Worm (Caenorhabditis elegans): ENCODE measurements around the gene glct-6.

glct-6 gene

DNA sequence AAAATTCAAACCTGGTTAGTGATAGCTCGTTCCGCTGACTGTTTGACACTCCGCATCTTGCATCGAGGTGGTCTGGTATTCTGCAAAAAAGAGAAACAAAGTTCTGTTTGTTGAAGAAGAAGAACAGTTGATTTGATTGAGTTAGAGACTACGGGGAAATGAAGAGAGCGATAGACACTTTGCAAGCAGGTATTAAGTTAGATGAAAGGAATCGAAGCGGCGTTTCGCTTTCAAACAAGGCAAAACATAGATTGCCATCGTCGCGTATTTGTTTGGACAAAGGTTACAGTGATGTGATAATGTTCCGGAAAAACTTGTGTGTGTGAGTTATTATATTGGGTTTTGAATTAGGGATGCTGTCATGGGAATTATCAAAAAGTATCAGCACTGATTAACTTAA lies 33.2 kb downstream of the glct-6 start:
- TF ChIP-seq dao-5 (tag; optimal IDR thresholded peaks at IDR 0.05) = no peak
- TF ChIP-seq W03F9.2 (tag; optimal IDR thresholded peaks at IDR 0.05) = no peak
- no peak for TF ChIP-seq him-1 (tag; optimal IDR thresholded peaks at IDR 0.05)

DNA sequence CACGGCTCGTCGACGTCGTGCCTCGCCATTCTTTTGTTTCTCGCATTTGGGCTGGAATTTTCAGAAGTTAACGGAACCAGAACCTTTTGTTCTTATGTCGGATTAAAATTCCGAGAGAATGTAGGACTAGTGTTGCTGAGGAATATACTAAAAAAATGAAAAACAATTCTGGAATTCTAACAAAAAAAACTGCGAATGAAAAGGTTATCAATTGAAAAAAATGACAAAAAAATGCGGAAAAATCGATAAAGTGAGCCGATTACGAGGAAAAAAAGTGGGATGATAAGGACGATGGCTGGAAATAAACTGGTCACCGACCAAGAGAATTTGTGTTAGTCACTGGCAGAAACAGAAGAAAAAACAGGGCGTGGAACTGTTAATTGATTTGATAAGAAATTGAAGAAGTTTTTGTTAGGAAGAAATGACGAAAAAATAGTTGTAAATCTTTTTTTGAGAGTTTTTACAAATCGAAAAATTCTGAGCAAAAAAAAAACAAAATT lies 35.3 kb downstream of the glct-6 start, which contains the start of gene bris-1:
TSS of gene bris-1 (minus strand) at position 51 of the 500 bp plus-strand sequence.
- no peak for TF ChIP-seq W03F9.2 (tag; optimal IDR thresholded peaks at IDR 0.05)
- TF ChIP-seq him-1 (tag; optimal IDR thresholded peaks at IDR 0.05) = no peak
- no peak for TF ChIP-seq dao-5 (tag; optimal IDR thresholded peaks at IDR 0.05)

ce11 chrIV:3820133-3820532 lies 36.1 kb downstream of the glct-6 start:
- TF ChIP-seq W03F9.2 (tag; optimal IDR thresholded peaks at IDR 0.05) = no peak
- no peak for TF ChIP-seq dao-5 (tag; optimal IDR thresholded peaks at IDR 0.05)
- no peak for TF ChIP-seq him-1 (tag; optimal IDR thresholded peaks at IDR 0.05)

ce11 chrIV:3821554-3821953 lies 37.5 kb downstream of the glct-6 start:
- TF ChIP-seq him-1 (tag; optimal IDR thresholded peaks at IDR 0.05) = no peak
- no peak for TF ChIP-seq dao-5 (tag; optimal IDR thresholded peaks at IDR 0.05)
- TF ChIP-seq W03F9.2 (tag; optimal IDR thresholded peaks at IDR 0.05) = no peak

DNA sequence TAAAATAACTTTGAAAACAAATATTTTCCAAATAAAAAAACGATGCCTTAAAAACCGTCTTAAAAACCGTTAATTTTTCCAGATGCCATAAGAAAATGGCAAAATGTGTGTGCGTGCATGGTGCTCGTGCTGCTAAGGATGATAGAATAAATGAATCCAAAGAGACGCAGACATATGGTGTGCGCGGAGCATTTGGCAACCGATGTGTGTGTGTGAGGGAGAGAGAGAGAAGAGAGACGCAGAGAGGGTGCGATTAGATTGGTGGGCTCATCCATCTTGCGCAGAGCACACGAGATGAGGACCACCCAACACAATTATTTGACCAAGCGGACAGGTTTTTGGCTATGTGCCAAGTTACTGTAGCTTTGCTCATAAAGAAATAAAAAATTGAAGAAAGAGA lies 40.7 kb downstream of the glct-6 start:
- TF ChIP-seq him-1 (tag; optimal IDR thresholded peaks at IDR 0.05) (no peak), W03F9.2 (tag; optimal IDR thresholded peaks at IDR 0.05) (no peak), dao-5 (tag; optimal IDR thresholded peaks at IDR 0.05) (no peak)

DNA sequence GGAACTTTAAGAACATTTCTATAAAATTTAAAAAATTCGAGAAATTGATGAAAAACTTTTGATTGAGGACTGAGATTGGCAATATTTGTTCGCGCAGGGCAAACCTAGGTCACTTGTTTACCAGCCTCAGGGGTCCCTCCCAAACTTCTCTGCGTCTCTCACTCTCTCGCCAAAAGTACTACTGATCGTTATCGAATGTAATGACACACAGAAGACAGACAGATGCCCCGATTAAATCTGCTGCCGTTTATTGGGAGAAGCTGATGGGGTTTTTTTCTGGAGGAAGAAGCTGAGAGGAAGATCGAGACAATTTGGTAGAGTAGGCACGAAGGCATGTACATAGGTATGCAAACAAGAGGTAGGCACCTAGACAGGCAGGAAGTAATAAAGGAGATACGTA lies 41.4 kb downstream of the glct-6 start:
- TF ChIP-seq him-1 (tag; optimal IDR thresholded peaks at IDR 0.05) (no peak), dao-5 (tag; optimal IDR thresholded peaks at IDR 0.05) (no peak), W03F9.2 (tag; optimal IDR thresholded peaks at IDR 0.05) (no peak)

ce11 chrIV:3826590-3827128 lies 42.6 kb downstream of the glct-6 start, which contains the start of gene F28F9.3:
Gene F28F9.3 (plus strand): TSS chrIV:3826890.
- TF ChIP-seq dao-5 (tag; optimal IDR thresholded peaks at IDR 0.05) (no peak), him-1 (tag; optimal IDR thresholded peaks at IDR 0.05) (no peak), W03F9.2 (tag; optimal IDR thresholded peaks at IDR 0.05) (no peak)

DNA sequence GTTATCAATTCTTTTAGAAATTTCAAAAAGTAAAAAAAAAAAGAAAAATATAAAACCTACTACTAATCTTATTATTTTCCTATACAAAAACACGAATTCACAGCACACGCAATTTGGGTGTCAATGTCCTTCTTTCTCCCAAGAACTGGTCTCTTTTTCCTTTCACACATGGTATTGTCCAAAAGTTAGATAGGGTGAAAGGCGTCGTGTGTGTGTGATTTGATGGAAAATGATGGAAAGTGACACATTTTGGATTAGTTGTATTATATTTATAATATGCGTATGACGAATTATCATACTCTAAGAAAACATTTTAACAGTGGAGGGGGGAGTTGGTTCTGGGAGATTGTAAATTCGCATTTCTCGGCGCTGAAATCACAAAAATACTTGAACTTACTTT lies 43.7 kb downstream of the glct-6 start:
- TF ChIP-seq dao-5 (tag; optimal IDR thresholded peaks at IDR 0.05) (no peak), him-1 (tag; optimal IDR thresholded peaks at IDR 0.05) (no peak), W03F9.2 (tag; optimal IDR thresholded peaks at IDR 0.05) (no peak)

- TF ChIP-seq W03F9.2 (tag; optimal IDR thresholded peaks at IDR 0.05) = no peak
- TF ChIP-seq him-1 (tag; optimal IDR thresholded peaks at IDR 0.05) = no peak
- TF ChIP-seq dao-5 (tag; optimal IDR thresholded peaks at IDR 0.05) = no peak
These were observed 48.0 kb downstream of the glct-6 start for ce11 chrIV:3832040-3832439.

- no peak for TF ChIP-seq dao-5 (tag; optimal IDR thresholded peaks at IDR 0.05)
- no peak for TF ChIP-seq W03F9.2 (tag; optimal IDR thresholded peaks at IDR 0.05)
- TF ChIP-seq him-1 (tag; optimal IDR thresholded peaks at IDR 0.05) = no peak
These were observed 49.8 kb downstream of the glct-6 start for ce11 chrIV:3833778-3834177.

ce11 chrIV:3835065-3835464 lies 51.1 kb downstream of the glct-6 start, which contains the start of gene cal-3:
Gene cal-3 (minus strand): TSS chrIV:3835165.
- TF ChIP-seq dao-5 (tag; optimal IDR thresholded peaks at IDR 0.05) (no peak), him-1 (tag; optimal IDR thresholded peaks at IDR 0.05) (no peak), W03F9.2 (tag; optimal IDR thresholded peaks at IDR 0.05) (no peak)

DNA sequence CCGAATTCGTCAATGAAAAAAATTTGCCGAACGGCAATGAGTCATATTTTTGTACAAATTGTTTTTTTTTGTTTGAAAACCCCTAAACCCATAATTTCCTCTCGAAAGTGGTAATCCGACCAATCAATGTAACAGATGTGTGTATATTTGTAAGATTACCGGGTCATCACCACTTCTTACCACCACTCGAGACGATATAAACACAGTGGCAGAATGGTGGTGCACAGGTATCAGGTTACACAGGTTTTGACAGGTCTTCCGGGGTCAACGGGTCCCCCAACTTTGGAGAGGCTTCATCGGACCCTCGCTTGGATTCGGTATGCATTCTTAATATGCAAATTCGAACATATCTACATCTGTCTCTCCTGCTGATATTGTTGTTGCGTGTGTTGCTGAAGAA lies 54.7 kb downstream of the glct-6 start:
- no peak for TF ChIP-seq dao-5 (tag; optimal IDR thresholded peaks at IDR 0.05)
- no peak for TF ChIP-seq W03F9.2 (tag; optimal IDR thresholded peaks at IDR 0.05)
- no peak for TF ChIP-seq him-1 (tag; optimal IDR thresholded peaks at IDR 0.05)

ce11 chrIV:3839420-3839819 lies 55.4 kb downstream of the glct-6 start, which contains the start of gene F28F9.2:
Gene F28F9.2 (plus strand): TSS chrIV:3839720.
- TF ChIP-seq him-1 (tag; optimal IDR thresholded peaks at IDR 0.05) (no peak), W03F9.2 (tag; optimal IDR thresholded peaks at IDR 0.05) (no peak), dao-5 (tag; optimal IDR thresholded peaks at IDR 0.05) (no peak)

DNA sequence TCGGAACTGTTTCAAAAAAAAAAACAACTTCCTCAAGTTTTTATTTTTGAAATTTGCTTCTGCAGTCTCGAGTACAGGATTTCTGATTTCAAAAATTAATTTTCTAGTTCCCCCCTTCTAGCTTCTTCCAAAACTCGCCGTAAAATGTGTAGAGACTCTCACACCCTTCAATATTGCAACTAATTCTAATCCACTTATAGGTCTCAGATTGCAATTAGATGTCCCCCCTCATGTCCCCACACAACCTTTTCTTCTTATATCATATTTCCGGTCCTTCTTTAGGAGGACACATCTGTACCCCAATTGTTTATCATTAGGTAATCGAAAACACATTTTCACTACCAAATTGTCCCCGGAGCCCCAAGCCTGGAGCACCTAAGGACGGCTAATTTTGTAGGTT lies 56.5 kb downstream of the glct-6 start:
- TF ChIP-seq W03F9.2 (tag; optimal IDR thresholded peaks at IDR 0.05) (no peak), him-1 (tag; optimal IDR thresholded peaks at IDR 0.05) (no peak)

ce11 chrIV:3841607-3842006 lies 57.6 kb downstream of the glct-6 start:
- TF ChIP-seq W03F9.2 (tag; optimal IDR thresholded peaks at IDR 0.05) = no peak
- no peak for TF ChIP-seq dao-5 (tag; optimal IDR thresholded peaks at IDR 0.05)
- TF ChIP-seq him-1 (tag; optimal IDR thresholded peaks at IDR 0.05) = no peak
